Fruit fly (Drosophila melanogaster) whole organism, embryonic: ENCODE measurements around the gene CG10300.
A peak's percentile ranks its signal among the peaks of the same experiment; 100 is the strongest.

Experiments
- Atf3 ChIP-seq: fragments of 200-800 bp; sonication (Bioruptor generic); optimal IDR thresholded peaks from 3 replicates; lab custom pipeline; 2016; ENCODE audit warnings: missing biosample characterization, missing genetic modification characterization
- Bteb2 ChIP-seq: fragments of 200-800 bp; sonication (Bioruptor generic); optimal IDR thresholded peaks from 2 replicates; lab custom pipeline; 2016; ENCODE audit warnings: missing biosample characterization, missing genetic modification characterization
- CG10431 ChIP-seq: fragments of 200-800 bp; sonication (Bioruptor generic); optimal IDR thresholded peaks from 3 replicates; lab custom pipeline; 2018; ENCODE audit warnings: missing biosample characterization, mild to moderate bottlenecking, missing genetic modification characterization
- CG12236 ChIP-seq: fragments of 200-800 bp; sonication (Bioruptor generic); optimal IDR thresholded peaks from 2 replicates; lab custom pipeline; 2016; ENCODE audit warnings: missing biosample characterization, missing genetic modification characterization
- CG1603 ChIP-seq: fragments of 200-800 bp; sonication (Bioruptor generic); optimal IDR thresholded peaks from 2 replicates; lab custom pipeline; 2019; ENCODE audit warnings: missing biosample characterization, mild to moderate bottlenecking, missing genetic modification characterization, moderate library complexity
- CG17186 ChIP-seq: fragments of 200-800 bp; sonication (Bioruptor generic); optimal IDR thresholded peaks from 3 replicates; lab custom pipeline; 2017; ENCODE audit warnings: missing biosample characterization, missing genetic modification reagents, missing genetic modification characterization
- CG17359 ChIP-seq: fragments of 200-800 bp; sonication (Bioruptor generic); optimal IDR thresholded peaks from 3 replicates; lab custom pipeline; 2018; ENCODE audit warnings: missing biosample characterization, mild to moderate bottlenecking, missing genetic modification characterization, moderate library complexity
- CG17802 ChIP-seq: fragments of 200-800 bp; sonication (Bioruptor generic); optimal IDR thresholded peaks from 2 replicates; lab custom pipeline; 2018; ENCODE audit warnings: missing biosample characterization, mild to moderate bottlenecking, missing genetic modification characterization, moderate library complexity
- CG18599 ChIP-seq: fragments of 200-800 bp; sonication (Bioruptor generic); optimal IDR thresholded peaks from 3 replicates; lab custom pipeline; 2017; ENCODE audit warnings: missing biosample characterization, missing genetic modification characterization, mild to moderate bottlenecking, moderate library complexity, missing genetic modification reagents
- CG2116 ChIP-seq: fragments of 200-800 bp; sonication (Bioruptor generic); optimal IDR thresholded peaks from 3 replicates; lab custom pipeline; 2018; ENCODE audit warnings: missing biosample characterization, mild to moderate bottlenecking, missing genetic modification characterization
- CG31224 ChIP-seq: fragments of 200-800 bp; sonication (Bioruptor generic); IDR thresholded peaks from 2 replicates; pipeline ENCODE4 v1.3.6; 2022; ENCODE audit warnings: missing biosample characterization, missing genetic modification characterization
- CG3163 ChIP-seq: fragments of 200-800 bp; sonication (Bioruptor generic); optimal IDR thresholded peaks from 3 replicates; lab custom pipeline; 2016; ENCODE audit warnings: missing biosample characterization, missing genetic modification characterization
- CG32532 ChIP-seq: fragments of 200-800 bp; sonication (Bioruptor generic); IDR thresholded peaks from 2 replicates; pipeline ENCODE4 v1.3.6; 2022; ENCODE audit warnings: missing biosample characterization, missing genetic modification characterization
- CG3281 ChIP-seq: fragments of 200-800 bp; sonication (Bioruptor generic); optimal IDR thresholded peaks from 3 replicates; lab custom pipeline; 2017; ENCODE audit warnings: missing biosample characterization, mild to moderate bottlenecking, missing genetic modification characterization
- CG6272 ChIP-seq: fragments of 200-800 bp; sonication (Bioruptor generic); IDR thresholded peaks from 2 replicates; pipeline ENCODE4 v1.3.6; 2022; ENCODE audit warnings: missing biosample characterization, missing genetic modification characterization
- CG6765 ChIP-seq: fragments of 200-800 bp; sonication (Bioruptor generic); optimal IDR thresholded peaks from 3 replicates; lab custom pipeline; 2017; ENCODE audit warnings: missing biosample characterization, mild to moderate bottlenecking, missing genetic modification characterization
- CG6854 ChIP-seq: fragments of 200-800 bp; sonication (Bioruptor generic); optimal IDR thresholded peaks from 3 replicates; lab custom pipeline; 2017; ENCODE audit warnings: missing biosample characterization, mild to moderate bottlenecking, missing genetic modification characterization
- CG8765 ChIP-seq: fragments of 200-800 bp; sonication (Bioruptor generic); IDR thresholded peaks from 2 replicates; pipeline ENCODE4 v1.3.6; 2022; ENCODE audit warnings: missing biosample characterization, missing genetic modification characterization
- CoRest ChIP-seq: fragments of 200-800 bp; sonication (Bioruptor generic); optimal IDR thresholded peaks from 3 replicates; lab custom pipeline; 2018; ENCODE audit warnings: missing biosample characterization, mild to moderate bottlenecking, missing genetic modification characterization, moderate library complexity
- D ChIP-seq, 2 experiments: fragments of 200-800 bp in 1 of 2; fragments of >200 bp in 1 of 2; sonication (Bioruptor generic) in 1 of 2; optimal IDR thresholded peaks; 2 replicates in 1 of 2; 3 replicates in 1 of 2; lab custom pipeline; 2017; ENCODE audit warnings: mild to moderate bottlenecking in 1 of 2, missing biosample characterization in 1 of 2, missing genetic modification characterization in 1 of 2, missing genetic modification reagents in 1 of 2
- Dip2 ChIP-seq: fragments of 200-800 bp; sonication (Bioruptor generic); IDR thresholded peaks from 2 replicates; pipeline ENCODE4 v1.3.6; 2022; ENCODE audit warnings: missing biosample characterization, missing genetic modification characterization
- Fer3 ChIP-seq: fragments of 200-800 bp; sonication (Bioruptor generic); optimal IDR thresholded peaks from 2 replicates; lab custom pipeline; 2018; ENCODE audit warnings: missing biosample characterization, mild to moderate bottlenecking, missing genetic modification characterization, moderate library complexity
- HLHmδ ChIP-seq: fragments of 200-800 bp; sonication (Bioruptor generic); optimal IDR thresholded peaks from 2 replicates; lab custom pipeline; 2018; ENCODE audit warnings: missing biosample characterization, mild to moderate bottlenecking, missing genetic modification characterization, moderate library complexity
- Mad ChIP-seq: fragments of 200-800 bp; sonication (Bioruptor generic); optimal IDR thresholded peaks from 2 replicates; lab custom pipeline; 2016; ENCODE audit warnings: missing biosample characterization, missing genetic modification characterization
- Nf-YB ChIP-seq: fragments of 200-800 bp; sonication (Bioruptor generic); optimal IDR thresholded peaks from 3 replicates; lab custom pipeline; 2019; ENCODE audit warnings: missing biosample characterization, mild to moderate bottlenecking, missing genetic modification characterization, moderate library complexity
- Six4 ChIP-seq: fragments of 200-800 bp; sonication (Bioruptor generic); optimal IDR thresholded peaks from 2 replicates; lab custom pipeline; 2016; ENCODE audit warnings: missing biosample characterization, missing genetic modification characterization
- Stat92E ChIP-seq, 3 experiments: fragments of >200 bp in 2 of 3; fragments of 200-800 bp in 1 of 3; sonication (Bioruptor generic) in 1 of 3; optimal IDR thresholded peaks; 2 replicates each; lab custom pipeline; 2017 to 2019; ENCODE audit warnings: missing biosample characterization in 3 of 3, missing genetic modification characterization in 3 of 3, mild to moderate bottlenecking in 1 of 3, moderate library complexity in 1 of 3
- bbx ChIP-seq: fragments of 200-800 bp; sonication (Bioruptor generic); IDR thresholded peaks from 2 replicates; pipeline ENCODE4 v1.3.6; 2022; ENCODE audit warnings: missing biosample characterization, missing genetic modification characterization; ENCODE audit not compliant: partially characterized antibody
- bigmax ChIP-seq: fragments of 200-800 bp; sonication (Bioruptor generic); optimal IDR thresholded peaks from 2 replicates; lab custom pipeline; 2018; ENCODE audit warnings: missing biosample characterization, mild to moderate bottlenecking, missing genetic modification characterization
- br ChIP-seq: fragments of >200 bp; optimal IDR thresholded peaks from 2 replicates; lab custom pipeline; 2017
- chif ChIP-seq, 2 experiments: fragments of 200-800 bp; sonication (Bioruptor generic); optimal IDR thresholded peaks; 3 replicates each; lab custom pipeline; 2016; ENCODE audit warnings: missing biosample characterization in 2 of 2, missing genetic modification characterization in 2 of 2
- chm ChIP-seq: fragments of 200-800 bp; sonication (Bioruptor generic); IDR thresholded peaks from 2 replicates; pipeline ENCODE4 v1.3.6; 2022; ENCODE audit warnings: missing biosample characterization, missing genetic modification characterization
- chn ChIP-seq: fragments of 200-800 bp; sonication (Bioruptor generic); optimal IDR thresholded peaks from 2 replicates; lab custom pipeline; 2016; ENCODE audit warnings: missing biosample characterization, missing genetic modification characterization
- danr ChIP-seq: fragments of 200-800 bp; sonication (Bioruptor generic); IDR thresholded peaks from 2 replicates; pipeline ENCODE4 v1.3.6; 2022; ENCODE audit warnings: missing biosample characterization, missing genetic modification characterization
- emc ChIP-seq: fragments of 200-800 bp; sonication (Bioruptor generic); optimal IDR thresholded peaks from 2 replicates; lab custom pipeline; 2016; ENCODE audit warnings: missing biosample characterization, missing genetic modification characterization
- gcm ChIP-seq: fragments of 200-800 bp; sonication (Bioruptor generic); optimal IDR thresholded peaks from 2 replicates; lab custom pipeline; 2019; ENCODE audit warnings: missing biosample characterization, mild to moderate bottlenecking, missing genetic modification characterization, moderate library complexity
- gem ChIP-seq: fragments of 200-800 bp; sonication (Bioruptor generic); optimal IDR thresholded peaks from 2 replicates; lab custom pipeline; 2019; ENCODE audit warnings: missing biosample characterization, mild to moderate bottlenecking, missing genetic modification characterization, moderate library complexity
- hbn ChIP-seq: fragments of 200-800 bp; sonication (Bioruptor generic); IDR thresholded peaks from 2 replicates; pipeline ENCODE4 v1.3.6; 2022; ENCODE audit warnings: missing biosample characterization, missing genetic modification characterization; ENCODE audit not compliant: partially characterized antibody
- hth ChIP-seq: fragments of >200 bp; optimal IDR thresholded peaks from 2 replicates; lab custom pipeline; 2017; ENCODE audit warnings: inconsistent platforms
- jumu ChIP-seq: fragments of 200-800 bp; sonication (Bioruptor generic); optimal IDR thresholded peaks from 3 replicates; lab custom pipeline; 2016; ENCODE audit warnings: missing biosample characterization, missing genetic modification characterization
- pb ChIP-seq: fragments of 200-800 bp; sonication (Bioruptor generic); optimal IDR thresholded peaks from 3 replicates; lab custom pipeline; 2016; ENCODE audit warnings: missing biosample characterization, missing genetic modification characterization
- pnt ChIP-seq: fragments of 200-800 bp; sonication (Bioruptor generic); optimal IDR thresholded peaks from 3 replicates; lab custom pipeline; 2016; ENCODE audit warnings: missing biosample characterization, missing genetic modification characterization
- rib ChIP-seq: fragments of 200-800 bp; sonication (Bioruptor generic); IDR thresholded peaks from 2 replicates; pipeline ENCODE4 v1.3.6; 2022; ENCODE audit warnings: missing biosample characterization, missing genetic modification characterization
- ro ChIP-seq: fragments of 200-800 bp; sonication (Bioruptor generic); IDR thresholded peaks from 2 replicates; pipeline ENCODE4 v1.3.6; 2022; ENCODE audit warnings: missing biosample characterization, missing genetic modification characterization
- row ChIP-seq: fragments of 200-800 bp; sonication (Bioruptor generic); IDR thresholded peaks from 3 replicates; pipeline ENCODE4 v1.3.6; 2022; ENCODE audit warnings: missing biosample characterization, missing genetic modification characterization
- ssp ChIP-seq: fragments of 200-800 bp; sonication (Bioruptor generic); IDR thresholded peaks from 2 replicates; pipeline ENCODE4 v1.3.6; 2022; ENCODE audit warnings: missing biosample characterization, missing genetic modification characterization
- stc ChIP-seq: fragments of 200-800 bp; sonication (Bioruptor generic); IDR thresholded peaks from 2 replicates; pipeline ENCODE4 v1.3.6; 2022; ENCODE audit warnings: missing biosample characterization, missing genetic modification characterization
- tll ChIP-seq, 2 experiments: fragments of 200-800 bp in 1 of 2; fragments of >200 bp in 1 of 2; sonication (Bioruptor generic) in 1 of 2; optimal IDR thresholded peaks; 2 replicates each; lab custom pipeline; 2017 to 2019; ENCODE audit warnings: missing biosample characterization in 2 of 2, missing genetic modification characterization in 2 of 2, mild to moderate bottlenecking in 1 of 2, moderate library complexity in 1 of 2
- toy ChIP-seq: fragments of 200-800 bp; sonication (Bioruptor generic); IDR thresholded peaks from 2 replicates; pipeline ENCODE4 v1.3.6; 2022; ENCODE audit warnings: missing biosample characterization, missing genetic modification characterization
- tup ChIP-seq: fragments of 200-800 bp; sonication (Bioruptor generic); optimal IDR thresholded peaks from 2 replicates; lab custom pipeline; 2016; ENCODE audit warnings: missing biosample characterization, mild to moderate bottlenecking, missing genetic modification characterization, moderate library complexity

The CG10300 gene

DNA sequence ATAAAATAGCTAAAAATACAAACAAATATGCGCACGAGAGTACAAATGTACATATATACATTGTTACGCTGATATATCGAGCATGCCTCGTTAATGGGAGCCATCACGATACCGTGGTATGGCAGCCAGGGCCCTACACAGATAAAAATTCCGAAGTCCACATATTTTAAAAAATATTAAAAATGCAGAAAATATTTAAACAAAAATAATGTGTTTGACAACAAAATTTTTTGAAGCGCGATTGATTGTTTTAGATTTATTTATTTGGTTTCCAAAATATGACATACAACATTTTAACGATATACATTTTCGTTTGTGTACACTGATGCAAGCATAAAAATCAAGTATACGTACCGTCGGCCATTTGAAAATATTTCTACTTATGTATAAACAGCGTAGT is 15.4 kb downstream of the CG10300 start (continued):
- no peak for TF ChIP-seq HLHmδ (GFP tag; lab: Kevin White, UChicago)
- peak; percentile 64 for TF ChIP-seq Nf-YB (GFP tag; lab: Kevin White, UChicago)
- TF ChIP-seq Mad (GFP tag; lab: Kevin White, UChicago) = peak; percentile 49
- no peak for TF ChIP-seq bigmax (GFP tag; lab: Kevin White, UChicago)
- TF ChIP-seq CG32532 = peak; percentile 93
- peak; percentile 93 for TF ChIP-seq CG3281
- TF ChIP-seq D (optimal IDR thresholded peaks at IDR 0.05; lab: Kevin White, UChicago) = no peak
- peak; percentile 10 for TF ChIP-seq D (GFP tag; optimal IDR thresholded peaks at IDR 0.05; lab: Kevin White, UChicago)
- TF ChIP-seq CG17186 (GFP tag; lab: Kevin White, UChicago) = no peak
- no peak; the same call in 1 of the 2 replicates for TF ChIP-seq CG8765 (GFP tag; lab: Robert Waterston, UW)
- TF ChIP-seq danr (GFP tag; lab: Robert Waterston, UW) = peak; percentile 43; the same call in 1 of the 2 replicates
- TF ChIP-seq Dip2 (GFP tag; lab: Robert Waterston, UW) = no peak
- TF ChIP-seq row (GFP tag; lab: Robert Waterston, UW) = peak; percentile 87
- TF ChIP-seq CG12236 (GFP tag; lab: Kevin White, UChicago) = no peak
- TF ChIP-seq tup (GFP tag; lab: Kevin White, UChicago) = peak; percentile 40
- TF ChIP-seq CoRest = peak; percentile 81
- TF ChIP-seq Fer3 (tag; lab: Kevin White, UChicago) = peak; percentile 90
- TF ChIP-seq rib (GFP tag; lab: Robert Waterston, UW) = peak; percentile 85; the same call in 1 of the 2 replicates
- TF ChIP-seq CG6272 = peak; percentile 43; the same call in 1 of the 2 replicates
- peak; percentile 49 for TF ChIP-seq pnt
- TF ChIP-seq toy = peak; percentile 59
- TF ChIP-seq CG31224 (GFP tag; lab: Robert Waterston, UW) = peak; percentile 78
- peak; percentile 85 for TF ChIP-seq CG17359 (tag; lab: Kevin White, UChicago)
- TF ChIP-seq Six4 (GFP tag; lab: Kevin White, UChicago) = peak; percentile 48
- peak; percentile 5 for TF ChIP-seq CG17802 (tag; lab: Kevin White, UChicago)
- peak; percentile 70; the same call in 1 of the 2 replicates for TF ChIP-seq chm (GFP tag; lab: Robert Waterston, UW)
- no peak for TF ChIP-seq ro
- TF ChIP-seq chn (GFP tag; lab: Kevin White, UChicago) = peak; percentile 35
- peak; percentile 78 for TF ChIP-seq CG6854 (GFP tag; lab: Kevin White, UChicago)
- TF ChIP-seq pb (GFP tag; lab: Kevin White, UChicago) = no peak
- peak; percentile 54 for TF ChIP-seq ssp (GFP tag; lab: Robert Waterston, UW)
- peak; percentile 45 to 57 for TF ChIP-seq chif (GFP tag; optimal IDR thresholded peaks at IDR 0.05; lab: Kevin White, UChicago)
- peak; percentile 81 for TF ChIP-seq stc (GFP tag; lab: Robert Waterston, UW)
- TF ChIP-seq CG3163 (GFP tag; lab: Kevin White, UChicago) = peak; percentile 40
- TF ChIP-seq CG18599 = peak; percentile 94
- peak; percentile 88 for TF ChIP-seq gem (tag; lab: Kevin White, UChicago)
- TF ChIP-seq CG2116 (GFP tag; lab: Kevin White, UChicago) = peak; percentile 31
- no peak for TF ChIP-seq br (lab: Kevin White, UChicago)
- TF ChIP-seq bbx (GFP tag; lab: Robert Waterston, UW) = no peak
- peak; percentile 75 for TF ChIP-seq Bteb2 (GFP tag; lab: Kevin White, UChicago)
- no peak for TF ChIP-seq Stat92E (GFP tag; optimal IDR thresholded peaks at IDR 0.05; lab: Kevin White, UChicago)
- TF ChIP-seq tll (GFP tag; optimal IDR thresholded peaks at IDR 0.05; lab: Kevin White, UChicago) = no peak
- no peak for TF ChIP-seq CG10431 (GFP tag; lab: Kevin White, UChicago)
- peak; percentile 79 for TF ChIP-seq CG6765 (GFP tag; lab: Kevin White, UChicago)
- peak; percentile 52 for TF ChIP-seq gcm (GFP tag; lab: Kevin White, UChicago)
- TF ChIP-seq CG1603 (tag; lab: Kevin White, UChicago) = peak; percentile 51
- TF ChIP-seq Atf3 (GFP tag; lab: Kevin White, UChicago) = no peak
- no peak for TF ChIP-seq hbn (GFP tag; lab: Robert Waterston, UW)
- TF ChIP-seq hth = no peak
- peak; percentile 35 for TF ChIP-seq jumu (GFP tag; lab: Kevin White, UChicago)
- TF ChIP-seq emc (GFP tag; lab: Kevin White, UChicago) = no peak
